Worm (Caenorhabditis elegans): ENCODE results near the gene F22E5.13.

The F22E5.13 gene

ce11 chrII:2686985-2687675, 37.7 kb upstream of the F22E5.13 start, which contains the start of the genes sup-9 and nspf-1:
Gene sup-9 (minus strand): TSS chrII:2687027.
Gene nspf-1 (plus strand): TSS chrII:2687625.
- TF ChIP-seq ZK546.5 (tag; optimal IDR thresholded peaks at IDR 0.05) (no peak), egl-27 (tag; optimal IDR thresholded peaks at IDR 0.05) (no peak), ztf-4 (tag; optimal IDR thresholded peaks at IDR 0.05) (no peak), nhr-67 (tag; optimal IDR thresholded peaks at IDR 0.05) (no peak), ceh-82 (tag; optimal IDR thresholded peaks at IDR 0.05) (no peak), nhr-11 (tag; optimal IDR thresholded peaks at IDR 0.05) (no peak), ztf-11 (tag; optimal IDR thresholded peaks at IDR 0.05) (no peak), eor-1 (tag; optimal IDR thresholded peaks at IDR 0.05) (no peak), jun-1 (tag; optimal IDR thresholded peaks at IDR 0.05) (no peak)

ce11 chrII:2684783-2685182, 35.3 kb upstream of the F22E5.13 start:
- no peak for TF ChIP-seq nhr-43 (tag; optimal IDR thresholded peaks at IDR 0.05; ENCODE audit: poor library complexity, severe bottlenecking)
- no peak for TF ChIP-seq snpc-4 (tag; optimal IDR thresholded peaks at IDR 0.05)
- TF ChIP-seq nhr-67 (tag; optimal IDR thresholded peaks at IDR 0.05), result no peak
- TF ChIP-seq nhr-77 (tag; optimal IDR thresholded peaks at IDR 0.05), result no peak
- TF ChIP-seq zag-1 (tag; optimal IDR thresholded peaks at IDR 0.05), result no peak
- TF ChIP-seq nhr-11 (tag; optimal IDR thresholded peaks at IDR 0.05), result no peak
- no peak for TF ChIP-seq sea-2 (GFP tag; optimal IDR thresholded peaks at IDR 0.05)
- no peak for TF ChIP-seq ama-1 (optimal IDR thresholded peaks at IDR 0.05)
- no peak for TF ChIP-seq nfya-1 (tag; optimal IDR thresholded peaks at IDR 0.05; ENCODE audit: insufficient read depth)

ce11 chrII:2684208-2684607, 34.8 kb upstream of the F22E5.13 start, which contains the start of gene ceh-87:
Gene ceh-87 (minus strand): TSS chrII:2684308.
- no peak for TF ChIP-seq mml-1 (tag; optimal IDR thresholded peaks at IDR 0.05)
- no peak for TF ChIP-seq jun-1 (tag; optimal IDR thresholded peaks at IDR 0.05)
- no peak for TF ChIP-seq skn-1 (tag; optimal IDR thresholded peaks at IDR 0.05)
- no peak for TF ChIP-seq nhr-77 (tag; optimal IDR thresholded peaks at IDR 0.05)
- no peak for TF ChIP-seq zag-1 (tag; optimal IDR thresholded peaks at IDR 0.05)
- TF ChIP-seq pha-4 (tag; optimal IDR thresholded peaks at IDR 0.05), result no peak
- no peak for TF ChIP-seq hmg-11 (tag; optimal IDR thresholded peaks at IDR 0.05)
- no peak for TF ChIP-seq elt-3 (tag; optimal IDR thresholded peaks at IDR 0.05)
- no peak for TF ChIP-seq tbx-2 (tag; optimal IDR thresholded peaks at IDR 0.05)
- no peak for TF ChIP-seq lin-15B (tag; optimal IDR thresholded peaks at IDR 0.05)
- TF ChIP-seq egl-27 (tag; optimal IDR thresholded peaks at IDR 0.05), result no peak
- TF ChIP-seq nhr-43 (tag; optimal IDR thresholded peaks at IDR 0.05; ENCODE audit: poor library complexity, severe bottlenecking), result no peak
- no peak for TF ChIP-seq snpc-4 (tag; optimal IDR thresholded peaks at IDR 0.05)
- TF ChIP-seq daf-12 (tag; optimal IDR thresholded peaks at IDR 0.05), result no peak
- TF ChIP-seq lsy-12 (tag; optimal IDR thresholded peaks at IDR 0.05), result no peak
- no peak for TF ChIP-seq lin-39 (tag; optimal IDR thresholded peaks at IDR 0.05)
- no peak for TF ChIP-seq ceh-9 (tag; optimal IDR thresholded peaks at IDR 0.05)
- no peak for TF ChIP-seq ztf-11 (tag; optimal IDR thresholded peaks at IDR 0.05)
- TF ChIP-seq egl-5 (tag; optimal IDR thresholded peaks at IDR 0.05), result no peak
- TF ChIP-seq nhr-12 (tag; optimal IDR thresholded peaks at IDR 0.05), result no peak

ce11 chrII:2681118-2681517, 31.7 kb upstream of the F22E5.13 start, which contains the start of gene F34D6.1:
Gene F34D6.1 (minus strand): TSS chrII:2681218.
- TF ChIP-seq pqm-1 (tag; optimal IDR thresholded peaks at IDR 0.05) (no peak), ceh-9 (tag; optimal IDR thresholded peaks at IDR 0.05) (no peak), pha-4 (tag; optimal IDR thresholded peaks at IDR 0.05) (no peak), egl-27 (tag; optimal IDR thresholded peaks at IDR 0.05) (no peak), egl-5 (tag; optimal IDR thresholded peaks at IDR 0.05) (no peak)

ce11 chrII:2677534-2678168, 28.2 kb upstream of the F22E5.13 start, which contains the start of gene F22E5.17:
Gene F22E5.17 (plus strand): TSS chrII:2678041.
- TF ChIP-seq nhr-67 (tag; optimal IDR thresholded peaks at IDR 0.05) (no peak), nhr-28 (tag; optimal IDR thresholded peaks at IDR 0.05) (no peak), pqm-1 (tag; optimal IDR thresholded peaks at IDR 0.05) (peak; percentile 69), fkh-2 (tag; optimal IDR thresholded peaks at IDR 0.05) (no peak), ZK546.5 (tag; optimal IDR thresholded peaks at IDR 0.05) (no peak), elt-3 (tag; optimal IDR thresholded peaks at IDR 0.05) (no peak), nfya-1 (tag; optimal IDR thresholded peaks at IDR 0.05; ENCODE audit: insufficient read depth) (no peak), elt-2 (tag; optimal IDR thresholded peaks at IDR 0.05) (peak; percentile 94), elt-1 (tag; optimal IDR thresholded peaks at IDR 0.05) (no peak), skn-1 (tag; optimal IDR thresholded peaks at IDR 0.05) (peak; percentile 4), fkh-10 (GFP tag; optimal IDR thresholded peaks at IDR 0.05) (no peak)

All from whole organism, L3 larva.